Worm (Caenorhabditis elegans) whole organism, L2 larva: ENCODE data around the gene F17C8.7.

Source experiments
- aly-2 ChIP-seq: fragments of 150-350 bp; optimal IDR thresholded peaks from 2 replicates; lab custom pipeline; 2014; ENCODE audit warnings: missing biosample characterization, missing genetic modification characterization
- ceh-82 ChIP-seq: fragments of 150-350 bp; optimal IDR thresholded peaks from 2 replicates; lab custom pipeline; 2014; ENCODE audit warnings: missing biosample characterization, missing genetic modification characterization
- egl-27 ChIP-seq: sonication (generic microtip); optimal IDR thresholded peaks from 3 replicates; lab custom pipeline; 2017; ENCODE audit warnings: missing biosample characterization, missing genetic modification reagents, missing genetic modification characterization
- elt-3 ChIP-seq: sonication (generic microtip); optimal IDR thresholded peaks from 2 replicates; lab custom pipeline; 2017; ENCODE audit warnings: missing biosample characterization, missing genetic modification characterization
- lin-11 ChIP-seq: fragments of 150-350 bp; sonication (generic microtip); optimal IDR thresholded peaks from 2 replicates; lab custom pipeline; 2014; ENCODE audit warnings: missing biosample characterization, missing genetic modification characterization, inconsistent platforms, mixed read lengths
- lsy-2 ChIP-seq, 2 experiments: fragments of 150-350 bp in 1 of 2; sonication (generic microtip) in 1 of 2; optimal IDR thresholded peaks; 2 replicates each; lab custom pipeline; 2014 to 2017; ENCODE audit warnings: missing biosample characterization in 2 of 2, missing genetic modification characterization in 2 of 2
- mbf-1 ChIP-seq: sonication (generic microtip); optimal IDR thresholded peaks from 2 replicates; lab custom pipeline; 2017; ENCODE audit warnings: missing biosample characterization, missing genetic modification characterization
- nhr-21 ChIP-seq: fragments of 150-350 bp; optimal IDR thresholded peaks from 2 replicates; lab custom pipeline; 2014; ENCODE audit warnings: missing biosample characterization, missing genetic modification characterization
- nhr-237 ChIP-seq: fragments of 150-350 bp; optimal IDR thresholded peaks from 2 replicates; lab custom pipeline; 2014; ENCODE audit warnings: missing biosample characterization, missing genetic modification characterization
- nhr-25 ChIP-seq: fragments of 150-350 bp; sonication (generic microtip); optimal IDR thresholded peaks from 3 replicates; lab custom pipeline; 2014; ENCODE audit warnings: missing biosample characterization, missing genetic modification characterization
- skn-1 ChIP-seq: sonication (generic microtip); optimal IDR thresholded peaks from 2 replicates; lab custom pipeline; 2017; ENCODE audit warnings: missing biosample characterization, missing genetic modification characterization
- sma-3 ChIP-seq: sonication (generic microtip); optimal IDR thresholded peaks from 2 replicates; lab custom pipeline; 2016; ENCODE audit warnings: missing genetic modification reagents, missing genetic modification characterization, missing compliant biosample characterization
- unc-39 ChIP-seq: fragments of 150-350 bp; optimal IDR thresholded peaks from 2 replicates; lab custom pipeline; 2014; ENCODE audit warnings: missing biosample characterization, missing genetic modification characterization

DNA sequence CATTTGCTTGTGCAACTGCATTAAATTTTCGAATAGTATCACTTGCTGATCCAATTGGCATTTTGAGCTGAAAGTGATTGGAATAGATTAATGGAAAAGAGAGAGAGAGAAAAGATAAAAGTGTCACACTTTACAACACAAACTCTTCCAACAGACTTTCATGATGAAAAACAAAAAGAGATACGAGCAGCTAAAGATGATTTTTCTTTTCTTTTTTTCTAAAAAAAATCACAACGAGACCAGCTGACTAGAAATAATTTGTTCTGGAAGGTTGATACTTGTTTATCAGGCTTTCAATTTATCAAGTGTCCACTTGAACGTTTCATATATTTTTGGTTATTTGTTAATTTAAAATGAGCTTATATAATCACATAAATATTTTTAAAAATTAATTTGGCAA, 48.4 kb upstream of the F17C8.7 start:
- TF ChIP-seq mbf-1 (tag; lab: Kevin White, UChicago) (no peak), nhr-21 (tag; lab: Kevin White, UChicago) (no peak), elt-3 (tag; lab: Kevin White, UChicago) (no peak), lin-11 (tag; lab: Kevin White, UChicago) (no peak), egl-27 (tag; lab: Kevin White, UChicago) (no peak), unc-39 (tag; lab: Kevin White, UChicago) (no peak), aly-2 (tag; lab: Kevin White, UChicago) (no peak), nhr-25 (tag; lab: Kevin White, UChicago) (no peak), nhr-237 (tag; lab: Kevin White, UChicago) (no peak), sma-3 (no peak), lsy-2 (tag; optimal IDR thresholded peaks at IDR 0.05; lab: Kevin White, UChicago) (peak in 1 of 2 experiments; percentile 56), ceh-82 (tag; lab: Kevin White, UChicago) (no peak), skn-1 (no peak)
